Fruit fly (Drosophila melanogaster) whole organism, prepupa: ENCODE data around the gene CG12998.

Experiments
- CG3032 ChIP-seq: fragments of 200-800 bp; optimal IDR thresholded peaks from 2 replicates; lab custom pipeline; 2019; ENCODE audit warnings: missing biosample characterization, mild to moderate bottlenecking, missing genetic modification characterization, moderate library complexity
- CG32006 ChIP-seq: fragments of 200-800 bp; sonication (Bioruptor generic); optimal IDR thresholded peaks from 3 replicates; lab custom pipeline; 2017; ENCODE audit warnings: missing biosample characterization, mild to moderate bottlenecking, missing genetic modification characterization
- CG34406 ChIP-seq: fragments of 200-800 bp; sonication (Bioruptor generic); optimal IDR thresholded peaks from 3 replicates; lab custom pipeline; 2016; ENCODE audit warnings: missing biosample characterization, missing genetic modification characterization
- CG4318 ChIP-seq: fragments of 200-800 bp; sonication (Bioruptor generic); optimal IDR thresholded peaks from 3 replicates; lab custom pipeline; 2017; ENCODE audit warnings: missing biosample characterization, mild to moderate bottlenecking, missing genetic modification characterization
- CG6854 ChIP-seq: fragments of 200-800 bp; sonication (Bioruptor generic); optimal IDR thresholded peaks from 2 replicates; lab custom pipeline; 2017; ENCODE audit warnings: missing biosample characterization, mild to moderate bottlenecking, missing genetic modification characterization
- CG8632 ChIP-seq: fragments of 200-800 bp; sonication (Bioruptor generic); optimal IDR thresholded peaks from 3 replicates; lab custom pipeline; 2016; ENCODE audit warnings: missing biosample characterization, missing genetic modification characterization
- Hr38 ChIP-seq: sonication (Bioruptor generic); optimal IDR thresholded peaks from 2 replicates; lab custom pipeline; 2016; ENCODE audit warnings: missing biosample characterization, missing genetic modification characterization
- Met ChIP-seq: fragments of 200-800 bp; sonication (Bioruptor generic); optimal IDR thresholded peaks from 3 replicates; lab custom pipeline; 2016; ENCODE audit warnings: missing biosample characterization, missing genetic modification characterization
- dac ChIP-seq: fragments of 200-800 bp; sonication (Bioruptor generic); optimal IDR thresholded peaks from 2 replicates; lab custom pipeline; 2017; ENCODE audit warnings: missing biosample characterization, mild to moderate bottlenecking, missing genetic modification characterization
- dsx ChIP-seq: fragments of 200-800 bp; optimal IDR thresholded peaks from 3 replicates; lab custom pipeline; 2019; ENCODE audit warnings: missing biosample characterization, mild to moderate bottlenecking, missing genetic modification characterization, moderate library complexity; ENCODE audit not compliant: poor library complexity, severe bottlenecking
- fd59A ChIP-seq: fragments of 200-800 bp; sonication (Bioruptor generic); optimal IDR thresholded peaks from 2 replicates; lab custom pipeline; 2017; ENCODE audit warnings: missing biosample characterization, mild to moderate bottlenecking, missing genetic modification characterization, missing genetic modification reagents
- spab ChIP-seq: fragments of 200-800 bp; sonication (Bioruptor generic); optimal IDR thresholded peaks from 2 replicates; lab custom pipeline; 2017; ENCODE audit warnings: missing biosample characterization, mild to moderate bottlenecking, missing genetic modification characterization, missing genetic modification reagents

- no peak for TF ChIP-seq Met (GFP tag; lab: Kevin White, UChicago)
- no peak for TF ChIP-seq spab (GFP tag; lab: Kevin White, UChicago)
- no peak for TF ChIP-seq Hr38
- TF ChIP-seq CG3032 (tag; lab: Kevin White, UChicago) = no peak
- no peak for TF ChIP-seq fd59A (GFP tag; lab: Kevin White, UChicago)
- no peak for TF ChIP-seq CG4318 (GFP tag; lab: Kevin White, UChicago)
- no peak for TF ChIP-seq CG32006 (GFP tag; lab: Kevin White, UChicago)
- TF ChIP-seq CG34406 = no peak
- TF ChIP-seq CG8632 = no peak
- TF ChIP-seq CG6854 (GFP tag; lab: Kevin White, UChicago) = no peak
- no peak for TF ChIP-seq dac (GFP tag; lab: Kevin White, UChicago)
- TF ChIP-seq dsx (GFP tag; lab: Kevin White, UChicago) = no peak
These were observed 12.5 kb downstream of the CG12998 start, which contains the start of gene CG10597 for dm6 chrX:17230944-17231343.
